Fruit fly (Drosophila melanogaster): ENCODE measurements around the gene AstA-R1.

Gene AstA-R1

DNA sequence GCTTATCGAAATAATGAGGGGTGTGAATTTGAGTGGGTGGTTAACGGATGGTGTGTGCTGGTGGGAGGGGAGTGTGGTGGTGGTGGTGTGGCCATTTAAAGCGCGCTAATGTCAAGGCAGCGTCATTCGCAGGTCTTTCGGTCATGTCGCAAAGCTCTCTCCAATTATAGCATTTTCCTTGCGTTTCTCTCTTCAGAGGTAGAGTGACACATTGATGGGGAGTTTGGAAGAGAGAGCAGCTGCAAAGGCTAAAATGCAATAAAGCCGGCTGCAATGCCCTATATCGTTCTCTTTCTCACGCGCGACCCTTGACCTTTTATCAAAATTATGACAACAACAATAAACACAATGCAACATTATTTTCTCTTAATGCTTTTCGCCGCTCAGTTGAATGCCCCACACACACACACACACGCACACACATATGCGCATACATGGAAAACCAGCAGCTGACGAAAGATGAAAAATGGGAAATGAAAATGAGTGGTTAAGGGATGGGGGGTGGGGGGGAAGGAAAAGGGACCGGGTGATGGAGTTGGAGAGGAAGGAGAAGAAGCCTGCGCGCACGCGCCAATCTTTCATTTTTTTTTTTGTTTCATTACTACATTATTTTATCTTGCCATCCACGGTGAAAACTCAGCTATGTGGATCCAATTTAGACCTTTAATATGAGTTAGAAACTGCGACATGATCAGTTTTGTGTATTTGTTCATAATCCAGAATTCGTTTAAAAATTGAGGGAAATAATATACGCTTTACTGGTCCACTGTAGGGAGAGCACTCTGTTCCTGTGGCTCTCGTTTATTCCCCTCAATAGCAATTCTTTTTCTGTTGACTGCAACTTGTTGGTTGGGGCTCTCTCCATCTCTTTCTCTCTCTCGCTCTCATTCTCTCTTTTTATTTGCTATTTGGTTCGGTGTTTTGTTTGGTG is 117.6 kb downstream of the AstA-R1 start:
- peak; percentile 74 for TF ChIP-seq CG1621 (tag; optimal IDR thresholded peaks at IDR 0.05)
- TF ChIP-seq svp (GFP tag): peak; percentile 80
- peak; percentile 79 to 85 for TF ChIP-seq ss (GFP tag; optimal IDR thresholded peaks at IDR 0.05)
- peak; percentile 83 for TF ChIP-seq acj6 (GFP tag; optimal IDR thresholded peaks at IDR 0.05)
- peak; percentile 76 for TF ChIP-seq CG7368 (GFP tag; optimal IDR thresholded peaks at IDR 0.05)
- peak; percentile 86 for TF ChIP-seq Lpt (GFP tag; optimal IDR thresholded peaks at IDR 0.05)
- TF ChIP-seq cyc (GFP tag; optimal IDR thresholded peaks at IDR 0.05): peak; percentile 82
- peak; percentile 95 for TF ChIP-seq eg (GFP tag; IDR thresholded peaks at IDR 0.05)
- peak; percentile 79 for TF ChIP-seq Met (GFP tag; optimal IDR thresholded peaks at IDR 0.05)
- peak; percentile 88 for TF ChIP-seq net (GFP tag; optimal IDR thresholded peaks at IDR 0.05)
- TF ChIP-seq Hr38 (GFP tag; optimal IDR thresholded peaks at IDR 0.05): no peak
- TF ChIP-seq Ets21C (GFP tag; optimal IDR thresholded peaks at IDR 0.05): peak; percentile 70
- TF ChIP-seq CG31627 (GFP tag; optimal IDR thresholded peaks at IDR 0.05): peak; percentile 79
- peak; percentile 85 for TF ChIP-seq CG4318 (GFP tag; optimal IDR thresholded peaks at IDR 0.05)
- TF ChIP-seq CG8632 (GFP tag; optimal IDR thresholded peaks at IDR 0.05): peak; percentile 58
- peak; percentile 53 for TF ChIP-seq CG11902 (GFP tag; optimal IDR thresholded peaks at IDR 0.05)
- peak; percentile 76 for TF ChIP-seq CG3032 (tag; optimal IDR thresholded peaks at IDR 0.05)
- TF ChIP-seq CG6854 (GFP tag; optimal IDR thresholded peaks at IDR 0.05): peak; percentile 45
- TF ChIP-seq CG34406 (GFP tag; optimal IDR thresholded peaks at IDR 0.05): peak; percentile 76
- peak; percentile 93 for TF ChIP-seq CG15336 (GFP tag; IDR thresholded peaks at IDR 0.05)
- peak; percentile 80 for TF ChIP-seq lz (GFP tag; optimal IDR thresholded peaks at IDR 0.05)
- peak; percentile 68 for TF ChIP-seq CG16779 (tag; optimal IDR thresholded peaks at IDR 0.05)
- peak; percentile 76 to 78 for TF ChIP-seq salr (GFP tag; optimal IDR thresholded peaks at IDR 0.05)
- TF ChIP-seq CG6808 (GFP tag; optimal IDR thresholded peaks at IDR 0.05): peak; percentile 80
- peak; percentile 90 for TF ChIP-seq CG8119 (GFP tag; IDR thresholded peaks at IDR 0.05)
- TF ChIP-seq achi (GFP tag; optimal IDR thresholded peaks at IDR 0.05): peak; percentile 84
- TF ChIP-seq fd85E (GFP tag; optimal IDR thresholded peaks at IDR 0.05): peak; percentile 9
- peak; percentile 67 for TF ChIP-seq CG9139 (GFP tag; optimal IDR thresholded peaks at IDR 0.05)
- peak; percentile 81 for TF ChIP-seq Ets96B (tag; optimal IDR thresholded peaks at IDR 0.05)
- TF ChIP-seq vri (GFP tag; optimal IDR thresholded peaks at IDR 0.05): peak; percentile 56
- peak; percentile 56 for TF ChIP-seq CG8319 (GFP tag; optimal IDR thresholded peaks at IDR 0.05)
- peak; percentile 91 for TF ChIP-seq CG32006 (GFP tag; optimal IDR thresholded peaks at IDR 0.05)
- TF ChIP-seq CG10669 (GFP tag; optimal IDR thresholded peaks at IDR 0.05): peak; percentile 76
- TF ChIP-seq topi (GFP tag; optimal IDR thresholded peaks at IDR 0.05): peak; percentile 80
- TF ChIP-seq Sox14 (GFP tag; optimal IDR thresholded peaks at IDR 0.05): peak; percentile 87
- TF ChIP-seq CG6163 (GFP tag; IDR thresholded peaks at IDR 0.05): peak; percentile 92
- TF ChIP-seq spab (GFP tag; optimal IDR thresholded peaks at IDR 0.05): peak; percentile 73
- peak; percentile 86 for TF ChIP-seq CG3919 (GFP tag; optimal IDR thresholded peaks at IDR 0.05)
- peak; percentile 67 for TF ChIP-seq Sox15 (GFP tag; optimal IDR thresholded peaks at IDR 0.05)
- peak; percentile 65 for TF ChIP-seq Sox102F (GFP tag; optimal IDR thresholded peaks at IDR 0.05)
- peak; percentile 84 for TF ChIP-seq Eip75B (GFP tag; optimal IDR thresholded peaks at IDR 0.05)
- peak; percentile 77 for TF ChIP-seq esn (GFP tag; optimal IDR thresholded peaks at IDR 0.05)
- TF ChIP-seq Hr4 (GFP tag; optimal IDR thresholded peaks at IDR 0.05): peak; percentile 86
- TF ChIP-seq dsx (GFP tag; optimal IDR thresholded peaks at IDR 0.05; ENCODE audit: poor library complexity, severe bottlenecking): peak; percentile 78
- TF ChIP-seq OdsH (GFP tag; optimal IDR thresholded peaks at IDR 0.05): peak; percentile 85
- peak; percentile 79 for TF ChIP-seq CG6792 (GFP tag; optimal IDR thresholded peaks at IDR 0.05)
- TF ChIP-seq CG11294 (GFP tag; IDR thresholded peaks at IDR 0.05): peak; percentile 85
- peak; percentile 75 for TF ChIP-seq CG11762 (GFP tag; optimal IDR thresholded peaks at IDR 0.05; ENCODE audit: insufficient read depth)
- peak; percentile 67 for TF ChIP-seq Smox (GFP tag; optimal IDR thresholded peaks at IDR 0.05)
- peak; percentile 80 for TF ChIP-seq fd59A (GFP tag; optimal IDR thresholded peaks at IDR 0.05)

Data from whole organism, prepupa.